Fruit fly (Drosophila melanogaster) whole organism, embryonic: ENCODE measurements around the gene CG2182.

Experiments used
- Aef1 ChIP-seq: fragments of 200-800 bp; sonication (Bioruptor generic); IDR thresholded peaks from 3 replicates; pipeline ENCODE4 v1.3.6; 2022; ENCODE audit warnings: missing biosample characterization, missing genetic modification characterization
- Atf-2 ChIP-seq: fragments of 200-800 bp; sonication (Bioruptor generic); optimal IDR thresholded peaks from 2 replicates; lab custom pipeline; 2016; ENCODE audit warnings: missing biosample characterization, missing genetic modification characterization
- CG12659 ChIP-seq: fragments of 200-800 bp; sonication (Bioruptor generic); optimal IDR thresholded peaks from 3 replicates; lab custom pipeline; 2017; ENCODE audit warnings: mild to moderate bottlenecking, missing biosample characterization, missing genetic modification reagents, missing genetic modification characterization
- CG14965 ChIP-seq: fragments of 200-800 bp; sonication (Bioruptor generic); optimal IDR thresholded peaks from 2 replicates; lab custom pipeline; 2016; ENCODE audit warnings: missing biosample characterization, missing genetic modification characterization, borderline replicate concordance
- CG1529 ChIP-seq: fragments of 200-800 bp; sonication (Bioruptor generic); optimal IDR thresholded peaks from 3 replicates; lab custom pipeline; 2018; ENCODE audit warnings: missing biosample characterization, missing genetic modification characterization
- CG15479 ChIP-seq: fragments of 200-800 bp; sonication (Bioruptor generic); optimal IDR thresholded peaks from 3 replicates; lab custom pipeline; 2019; ENCODE audit warnings: missing biosample characterization, mild to moderate bottlenecking, missing genetic modification characterization, moderate library complexity
- CG17568 ChIP-seq: fragments of 200-800 bp; sonication (Bioruptor generic); optimal IDR thresholded peaks from 2 replicates; lab custom pipeline; 2018; ENCODE audit warnings: missing biosample characterization, mild to moderate bottlenecking, missing genetic modification characterization, moderate library complexity
- CG17802 ChIP-seq: fragments of 200-800 bp; sonication (Bioruptor generic); optimal IDR thresholded peaks from 2 replicates; lab custom pipeline; 2018; ENCODE audit warnings: missing biosample characterization, mild to moderate bottlenecking, missing genetic modification characterization, moderate library complexity
- CG17912 ChIP-seq: fragments of 200-800 bp; sonication (Bioruptor generic); optimal IDR thresholded peaks from 2 replicates; lab custom pipeline; 2018; ENCODE audit warnings: missing biosample characterization, mild to moderate bottlenecking, missing genetic modification characterization
- CG18599 ChIP-seq: fragments of 200-800 bp; sonication (Bioruptor generic); optimal IDR thresholded peaks from 3 replicates; lab custom pipeline; 2017; ENCODE audit warnings: missing biosample characterization, missing genetic modification characterization, mild to moderate bottlenecking, moderate library complexity, missing genetic modification reagents
- CG2129 ChIP-seq: fragments of 200-800 bp; sonication (Bioruptor generic); IDR thresholded peaks from 2 replicates; pipeline ENCODE4 v1.3.6; 2022; ENCODE audit warnings: missing biosample characterization, missing genetic modification characterization; ENCODE audit not compliant: partially characterized antibody
- CG30431 ChIP-seq: fragments of 200-800 bp; sonication (Bioruptor generic); optimal IDR thresholded peaks from 2 replicates; lab custom pipeline; 2017; ENCODE audit warnings: missing biosample characterization, missing genetic modification characterization
- CG32767 ChIP-seq: fragments of 200-800 bp; sonication (Bioruptor generic); IDR thresholded peaks from 2 replicates; pipeline ENCODE4 v1.3.6; 2022; ENCODE audit warnings: missing biosample characterization, missing genetic modification characterization
- CG4282 ChIP-seq: fragments of 200-800 bp; sonication (Bioruptor generic); optimal IDR thresholded peaks from 2 replicates; lab custom pipeline; 2016; ENCODE audit warnings: missing biosample characterization, missing genetic modification characterization
- CG6254 ChIP-seq: fragments of 200-800 bp; sonication (Bioruptor generic); optimal IDR thresholded peaks from 3 replicates; lab custom pipeline; 2017; ENCODE audit warnings: mild to moderate bottlenecking, missing biosample characterization, missing genetic modification reagents, missing genetic modification characterization
- CG7556 ChIP-seq: fragments of 200-800 bp; sonication (Bioruptor generic); optimal IDR thresholded peaks from 2 replicates; lab custom pipeline; 2017; ENCODE audit warnings: missing biosample characterization, mild to moderate bottlenecking, missing genetic modification characterization
- CG7963 ChIP-seq: fragments of 200-800 bp; sonication (Bioruptor generic); IDR thresholded peaks from 3 replicates; pipeline ENCODE4 v1.3.6; 2022; ENCODE audit warnings: missing biosample characterization, missing genetic modification characterization; ENCODE audit not compliant: partially characterized antibody
- HHEX ChIP-seq: fragments of 200-800 bp; sonication (Bioruptor generic); optimal IDR thresholded peaks from 3 replicates; lab custom pipeline; 2017; ENCODE audit warnings: missing biosample characterization, mild to moderate bottlenecking, missing genetic modification characterization, missing genetic modification reagents
- HLH54F ChIP-seq: fragments of 200-800 bp; sonication (Bioruptor generic); optimal IDR thresholded peaks from 3 replicates; lab custom pipeline; 2016; ENCODE audit warnings: missing biosample characterization, missing genetic modification characterization
- Hey ChIP-seq: fragments of 200-800 bp; sonication (Bioruptor generic); optimal IDR thresholded peaks from 3 replicates; lab custom pipeline; 2018; ENCODE audit warnings: missing biosample characterization, mild to moderate bottlenecking, missing genetic modification characterization
- Hmr ChIP-seq: fragments of 200-800 bp; sonication (Bioruptor generic); optimal IDR thresholded peaks from 3 replicates; lab custom pipeline; 2017; ENCODE audit warnings: mild to moderate bottlenecking, missing biosample characterization, missing genetic modification reagents, missing genetic modification characterization
- Hsf ChIP-seq: fragments of 200-800 bp; sonication (Bioruptor generic); optimal IDR thresholded peaks from 3 replicates; lab custom pipeline; 2016; ENCODE audit warnings: missing biosample characterization, missing genetic modification characterization
- MESR4 ChIP-seq: fragments of 200-800 bp; sonication (Bioruptor generic); optimal IDR thresholded peaks from 2 replicates; lab custom pipeline; 2018; ENCODE audit warnings: missing biosample characterization, mild to moderate bottlenecking, missing genetic modification characterization, moderate library complexity
- Mad ChIP-seq: fragments of 200-800 bp; sonication (Bioruptor generic); optimal IDR thresholded peaks from 2 replicates; lab custom pipeline; 2016; ENCODE audit warnings: missing biosample characterization, missing genetic modification characterization
- Mrtf ChIP-seq: fragments of 200-800 bp; sonication (Bioruptor generic); IDR thresholded peaks from 3 replicates; pipeline ENCODE4 v1.3.6; 2022; ENCODE audit warnings: missing biosample characterization, missing genetic modification characterization
- Neu2 ChIP-seq: fragments of 200-800 bp; sonication (Bioruptor generic); optimal IDR thresholded peaks from 3 replicates; lab custom pipeline; 2016; ENCODE audit warnings: missing biosample characterization, missing genetic modification characterization, borderline replicate concordance
- Oaz ChIP-seq: fragments of 200-800 bp; sonication (Bioruptor generic); IDR thresholded peaks from 2 replicates; pipeline ENCODE4 v1.3.6; 2022; ENCODE audit warnings: missing biosample characterization, missing genetic modification characterization
- Sry-δ ChIP-seq: fragments of 200-800 bp; sonication (Bioruptor generic); optimal IDR thresholded peaks from 2 replicates; lab custom pipeline; 2016; ENCODE audit warnings: missing biosample characterization, missing genetic modification characterization
- Xbp1 ChIP-seq: fragments of 200-800 bp; sonication (Bioruptor generic); optimal IDR thresholded peaks from 3 replicates; lab custom pipeline; 2016; ENCODE audit warnings: missing biosample characterization, mild to moderate bottlenecking, missing genetic modification characterization
- al ChIP-seq: fragments of 200-800 bp; sonication (Bioruptor generic); IDR thresholded peaks from 2 replicates; pipeline ENCODE4 v1.3.6; 2022; ENCODE audit warnings: missing biosample characterization, missing genetic modification characterization
- caup ChIP-seq: fragments of 200-800 bp; sonication (Bioruptor generic); optimal IDR thresholded peaks from 3 replicates; lab custom pipeline; 2017; ENCODE audit warnings: missing biosample characterization, mild to moderate bottlenecking, missing genetic modification characterization, moderate library complexity; ENCODE audit not compliant: severe bottlenecking
- dysf ChIP-seq: fragments of 200-800 bp; sonication (Bioruptor generic); IDR thresholded peaks from 3 replicates; pipeline ENCODE4 v1.3.6; 2022; ENCODE audit warnings: missing biosample characterization, missing genetic modification characterization
- en ChIP-seq: fragments of 200-800 bp; sonication (Bioruptor generic); optimal IDR thresholded peaks from 2 replicates; lab custom pipeline; 2016; ENCODE audit warnings: missing biosample characterization, missing genetic modification characterization
- esg ChIP-seq: fragments of 200-800 bp; sonication (Bioruptor generic); conservative IDR thresholded peaks from 2 replicates; pipeline ENCODE4 v1.3.6; 2022; ENCODE audit warnings: missing biosample characterization, missing genetic modification characterization
- exex ChIP-seq: fragments of 200-800 bp; sonication (Bioruptor generic); optimal IDR thresholded peaks from 4 replicates; lab custom pipeline; 2018; ENCODE audit warnings: missing biosample characterization, mild to moderate bottlenecking, missing genetic modification characterization, moderate library complexity
- ftz-f1 ChIP-seq: fragments of 200-800 bp; sonication (Bioruptor generic); optimal IDR thresholded peaks from 2 replicates; lab custom pipeline; 2016; ENCODE audit warnings: missing biosample characterization, missing genetic modification characterization
- gsb ChIP-seq: fragments of 200-800 bp; sonication (Bioruptor generic); IDR thresholded peaks from 2 replicates; pipeline ENCODE4 v1.3.6; 2022; ENCODE audit warnings: missing biosample characterization, missing genetic modification characterization
- ind ChIP-seq: fragments of 200-800 bp; sonication (Bioruptor generic); optimal IDR thresholded peaks from 3 replicates; lab custom pipeline; 2016; ENCODE audit warnings: missing biosample characterization, missing genetic modification characterization
- peb ChIP-seq: fragments of 200-800 bp; sonication (Bioruptor generic); IDR thresholded peaks from 2 replicates; pipeline ENCODE4 v1.3.6; 2022; ENCODE audit warnings: missing biosample characterization, missing genetic modification characterization
- psq ChIP-seq: fragments of 200-800 bp; sonication (Bioruptor generic); optimal IDR thresholded peaks from 2 replicates; lab custom pipeline; 2017; ENCODE audit warnings: missing biosample characterization, missing genetic modification characterization
- ranshi ChIP-seq: fragments of 200-800 bp; sonication (Bioruptor generic); IDR thresholded peaks from 2 replicates; pipeline ENCODE4 v1.3.6; 2022; ENCODE audit warnings: missing biosample characterization, missing genetic modification characterization
- rib ChIP-seq: fragments of 200-800 bp; sonication (Bioruptor generic); IDR thresholded peaks from 2 replicates; pipeline ENCODE4 v1.3.6; 2022; ENCODE audit warnings: missing biosample characterization, missing genetic modification characterization
- row ChIP-seq: fragments of 200-800 bp; sonication (Bioruptor generic); IDR thresholded peaks from 3 replicates; pipeline ENCODE4 v1.3.6; 2022; ENCODE audit warnings: missing biosample characterization, missing genetic modification characterization
- sens-2 ChIP-seq: fragments of 200-800 bp; sonication (Bioruptor generic); IDR thresholded peaks from 2 replicates; pipeline ENCODE4 v1.3.6; 2022; ENCODE audit warnings: missing biosample characterization, missing genetic modification characterization
- sisA ChIP-seq: fragments of 200-800 bp; sonication (Bioruptor generic); IDR thresholded peaks from 2 replicates; pipeline ENCODE4 v1.3.6; 2022; ENCODE audit warnings: missing biosample characterization, missing genetic modification characterization
- slbo ChIP-seq: fragments of 200-800 bp; sonication (Bioruptor generic); IDR thresholded peaks from 2 replicates; pipeline ENCODE4 v1.3.6; 2022; ENCODE audit warnings: missing biosample characterization, missing genetic modification characterization
- slou ChIP-seq: fragments of 200-800 bp; sonication (Bioruptor generic); optimal IDR thresholded peaks from 3 replicates; lab custom pipeline; 2016; ENCODE audit warnings: missing biosample characterization, missing genetic modification characterization
- sug ChIP-seq: fragments of 200-800 bp; optimal IDR thresholded peaks from 2 replicates; lab custom pipeline; 2019; ENCODE audit warnings: missing biosample characterization, mild to moderate bottlenecking, missing genetic modification characterization, moderate library complexity
- tna ChIP-seq: fragments of 200-800 bp; sonication (Bioruptor generic); IDR thresholded peaks from 2 replicates; pipeline ENCODE4 v1.3.6; 2022; ENCODE audit warnings: missing biosample characterization, missing genetic modification characterization; ENCODE audit not compliant: partially characterized antibody
- zen ChIP-seq: fragments of 200-800 bp; sonication (Bioruptor generic); optimal IDR thresholded peaks from 3 replicates; lab custom pipeline; 2018; ENCODE audit warnings: missing biosample characterization, mild to moderate bottlenecking, missing genetic modification characterization, moderate library complexity

CG2182 gene

DNA sequence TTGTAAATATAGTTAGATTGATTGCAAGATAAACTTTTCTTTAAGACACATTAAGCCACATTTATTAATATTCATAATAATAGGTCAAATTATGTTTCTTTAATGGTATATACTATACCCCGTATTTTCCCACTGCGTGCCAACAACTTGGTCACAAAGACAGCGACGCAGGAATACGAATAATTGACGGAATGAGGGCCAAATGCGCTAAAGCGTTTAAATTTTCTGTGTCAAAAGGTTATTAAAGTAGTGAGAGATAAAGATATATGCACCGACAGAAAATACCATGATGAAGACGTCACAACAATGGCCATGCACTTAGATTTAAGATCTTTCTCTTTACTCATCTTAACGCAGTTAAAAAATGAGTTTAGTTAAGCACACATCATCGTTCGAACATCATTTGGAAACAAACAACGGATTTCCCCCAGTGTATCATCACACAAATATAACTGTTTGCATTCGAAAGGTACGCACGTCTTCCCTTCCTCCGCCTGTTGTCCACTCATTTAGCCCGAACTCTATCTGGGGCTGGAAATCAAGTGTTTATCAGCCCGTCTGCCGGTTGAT, 39.2 kb downstream of the CG2182 start (continued):
- TF ChIP-seq sisA (GFP tag; lab: Robert Waterston, UW) (peak; percentile 78), sens-2 (GFP tag; lab: Robert Waterston, UW) (peak; percentile 65), MESR4 (GFP tag; lab: Kevin White, UChicago) (no peak), CG17912 (GFP tag; lab: Kevin White, UChicago) (no peak), slbo (GFP tag; lab: Robert Waterston, UW) (peak; percentile 71), ranshi (peak; percentile 65; the same call in 1 of the 2 replicates), Hmr (GFP tag; lab: Kevin White, UChicago) (peak; percentile 59), gsb (0 out of 2 replicates have a peak, but pooled peaks have one; percentile 9), row (GFP tag; lab: Robert Waterston, UW) (peak; percentile 71), Hsf (GFP tag; lab: Kevin White, UChicago) (peak; percentile 54), al (GFP tag; lab: Robert Waterston, UW) (no peak), zen (tag; lab: Kevin White, UChicago) (peak; percentile 21), CG4282 (no peak), ftz-f1 (GFP tag; lab: Kevin White, UChicago) (no peak), HHEX (GFP tag; lab: Kevin White, UChicago) (peak; percentile 69), CG30431 (GFP tag; lab: Kevin White, UChicago) (peak; percentile 37), CG17568 (peak; percentile 24), esg (GFP tag; lab: Robert Waterston, UW) (peak; percentile 53; the same call in 1 of the 2 replicates), sug (tag; lab: Kevin White, UChicago) (peak; percentile 13), CG32767 (GFP tag; lab: Robert Waterston, UW) (no peak), Mad (GFP tag; lab: Kevin White, UChicago) (peak; percentile 41), slou (GFP tag; lab: Kevin White, UChicago) (peak; percentile 41), ind (GFP tag; lab: Kevin White, UChicago) (peak; percentile 68), Oaz (GFP tag; lab: Robert Waterston, UW) (no peak), CG15479 (GFP tag; lab: Kevin White, UChicago) (no peak), dysf (GFP tag; lab: Robert Waterston, UW) (peak; percentile 70), Neu2 (GFP tag; lab: Kevin White, UChicago) (no peak), CG7556 (GFP tag; lab: Kevin White, UChicago) (peak; percentile 77), CG18599 (GFP tag; lab: Kevin White, UChicago) (peak; percentile 65), rib (GFP tag; lab: Robert Waterston, UW) (no peak), HLH54F (GFP tag; lab: Kevin White, UChicago) (peak; percentile 30), CG2129 (no peak), CG6254 (GFP tag; lab: Kevin White, UChicago) (peak; percentile 55), psq (GFP tag; lab: Kevin White, UChicago) (no peak), CG12659 (GFP tag; lab: Kevin White, UChicago) (peak; percentile 62), Hey (tag; lab: Kevin White, UChicago) (no peak), exex (tag; lab: Kevin White, UChicago) (peak; percentile 18), Aef1 (peak; percentile 30; the same call in 1 of the 3 replicates), peb (GFP tag; lab: Robert Waterston, UW) (0 out of 2 replicates have a peak, but pooled peaks have one; percentile 35), CG1529 (GFP tag; lab: Kevin White, UChicago) (peak; percentile 42), tna (GFP tag; lab: Robert Waterston, UW) (no peak), Atf-2 (peak; percentile 50), CG14965 (no peak), Mrtf (GFP tag; lab: Robert Waterston, UW) (peak; percentile 65), Sry-δ (GFP tag; lab: Kevin White, UChicago) (no peak), caup (GFP tag; lab: Kevin White, UChicago) (peak; percentile 51), CG17802 (peak; percentile 54), Xbp1 (peak; percentile 71), en (GFP tag; lab: Kevin White, UChicago) (peak; percentile 49), CG7963 (GFP tag; lab: Robert Waterston, UW) (no peak)
